Fruit fly (Drosophila melanogaster) ovary, adult (tissue): ENCODE data around the gene PCNA2.
A peak's percentile ranks its signal among the peaks of the same experiment; 100 is the strongest.

Experiments
- CG17801 ChIP-seq: fragments of 200-800 bp; optimal IDR thresholded peaks from 2 replicates; lab custom pipeline; 2019; ENCODE audit warnings: missing biosample characterization, mild to moderate bottlenecking, missing genetic modification characterization, moderate library complexity; ENCODE audit not compliant: partially characterized antibody

The PCNA2 gene

DNA sequence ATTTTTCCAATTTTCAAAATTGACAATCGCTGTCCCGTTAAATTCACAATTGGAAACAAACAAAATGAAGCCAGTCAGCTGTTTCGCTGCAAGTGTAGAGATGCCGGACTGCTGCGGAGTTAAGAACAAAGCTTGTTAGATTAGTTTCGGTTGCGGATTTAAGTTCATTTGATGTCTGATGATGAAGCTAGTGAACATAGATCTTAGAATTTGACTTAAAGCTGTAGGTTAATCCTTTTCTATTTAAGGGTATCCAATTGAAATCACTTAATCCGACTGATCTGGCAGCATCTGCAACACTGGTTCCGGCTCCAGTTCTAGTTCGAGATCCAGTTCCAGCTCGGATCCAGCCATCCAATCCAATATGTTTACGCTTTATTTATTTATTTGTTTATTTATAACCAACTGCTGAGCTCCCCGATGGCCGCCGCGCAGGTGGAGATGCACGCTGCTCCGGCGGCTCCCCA is at the start of gene PCNA2, which contains the start of gene CG10366:
PCNA2 (minus strand) TSS at position 65 of the 467 bp plus-strand sequence.
CG10366 (plus strand) TSS at position 310 of the 467 bp plus-strand sequence.
- TF ChIP-seq CG17801 (GFP tag; lab: Kevin White, UChicago): peak; percentile 48

DNA sequence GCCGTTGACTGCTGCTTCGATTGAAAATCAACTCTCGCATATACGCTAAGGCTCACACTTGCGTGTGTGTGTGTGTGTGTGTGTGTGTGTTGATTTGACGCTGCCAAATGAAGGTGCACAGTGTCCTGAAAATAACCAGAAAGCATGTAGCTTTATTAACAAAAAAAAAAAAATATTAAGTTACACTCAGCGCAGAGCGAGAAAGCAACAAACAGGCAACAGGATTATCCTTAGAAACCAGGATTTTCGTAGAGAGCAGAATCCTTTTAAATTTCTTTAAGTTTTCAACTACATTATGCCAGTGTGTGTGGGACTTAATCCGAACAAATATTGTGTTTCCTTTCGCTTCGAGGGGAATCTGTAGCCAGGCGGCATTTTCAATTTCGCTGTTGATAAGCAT is 44.2 kb upstream of the PCNA2 start:
- TF ChIP-seq CG17801 (GFP tag; lab: Kevin White, UChicago): no peak

DNA sequence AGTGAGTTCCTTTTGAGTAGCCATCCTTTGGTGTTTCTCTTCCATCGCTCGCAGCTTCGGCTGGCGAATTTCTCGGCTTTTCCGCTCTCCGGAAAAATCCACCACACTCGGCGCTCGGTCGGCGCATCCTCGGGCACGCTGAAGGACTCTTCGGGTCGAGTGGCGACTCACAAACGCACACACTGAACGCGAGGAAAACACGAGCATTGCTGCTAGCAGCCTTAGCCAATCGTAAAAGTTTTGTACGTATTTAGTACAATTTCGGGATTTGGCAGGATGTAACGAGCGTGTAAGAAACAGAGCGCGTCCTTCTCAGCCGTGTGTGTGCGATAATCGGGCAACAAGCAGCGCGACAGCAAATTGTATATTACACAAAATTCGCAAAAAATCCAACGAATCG is 22.5 kb upstream of the PCNA2 start, which contains the start of gene CG46244:
CG46244 (plus strand) TSS at position 252 of the 400 bp plus-strand sequence.
- TF ChIP-seq CG17801 (GFP tag; lab: Kevin White, UChicago): no peak

DNA sequence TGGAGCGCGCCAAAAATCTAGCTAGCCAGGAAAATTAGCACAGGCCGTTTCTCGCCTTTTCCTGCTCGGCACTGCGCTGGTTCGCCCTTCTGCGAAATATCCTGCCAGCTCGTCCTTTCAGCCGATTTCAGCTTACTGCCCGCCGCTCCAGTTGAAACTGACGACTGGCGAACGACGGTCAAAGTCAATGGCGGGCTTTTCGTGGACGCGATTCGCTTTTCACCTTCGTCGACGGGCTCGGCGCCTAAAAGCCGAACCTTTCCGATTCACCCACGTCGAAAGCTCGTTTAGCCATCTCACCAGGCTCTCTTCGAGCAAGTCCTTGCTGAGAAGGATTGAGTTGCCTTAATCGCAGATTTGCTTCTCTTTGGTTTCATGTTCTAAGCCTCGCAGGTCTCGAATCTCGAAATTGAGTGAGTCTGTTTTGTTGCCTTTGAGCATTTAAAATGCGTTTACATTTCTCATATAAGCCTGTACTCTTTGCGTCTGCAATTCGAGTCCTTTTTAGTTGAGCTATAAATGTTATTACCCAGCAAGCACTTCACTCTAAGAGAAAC is 21.7 kb upstream of the PCNA2 start:
- TF ChIP-seq CG17801 (GFP tag; lab: Kevin White, UChicago): no peak

DNA sequence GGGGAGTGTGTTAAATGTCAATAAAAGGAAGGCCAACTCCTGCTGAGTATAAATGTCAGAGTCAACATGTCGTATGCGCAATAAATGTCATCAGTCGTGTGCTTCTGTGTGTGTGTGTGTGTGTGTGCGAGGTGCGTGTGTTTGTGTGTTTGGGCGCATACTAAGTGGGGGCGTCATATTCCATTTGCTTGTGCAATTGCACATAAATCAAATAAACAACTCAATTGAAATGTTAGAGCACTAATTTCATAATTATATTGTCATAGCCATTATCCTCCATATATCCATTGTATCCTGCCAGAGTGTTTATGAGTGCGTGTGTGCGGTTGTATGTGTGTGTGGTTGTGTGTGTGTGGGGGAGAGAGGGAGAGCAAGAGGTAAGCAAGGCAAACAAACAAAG is 10.3 kb upstream of the PCNA2 start:
- TF ChIP-seq CG17801 (GFP tag; lab: Kevin White, UChicago): no peak

DNA sequence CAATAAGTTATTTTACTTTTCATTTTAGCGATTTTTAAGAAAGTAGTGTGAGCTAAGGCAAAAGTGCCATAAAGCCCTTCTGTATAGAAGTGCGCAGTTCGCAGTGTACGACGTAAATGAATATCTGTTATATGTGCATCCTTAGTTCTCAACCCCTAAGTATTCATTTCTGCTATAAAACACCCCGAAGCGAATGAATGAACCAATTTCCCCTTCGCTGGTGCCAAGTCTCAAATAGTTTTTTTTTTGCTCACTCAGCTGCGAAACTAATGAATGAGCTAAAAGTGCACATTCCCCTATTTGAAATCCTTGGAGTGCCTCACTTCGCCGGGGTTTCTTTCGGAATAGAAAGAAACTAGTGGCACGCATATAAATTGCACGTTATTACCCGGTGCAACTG is 6.8 kb upstream of the PCNA2 start:
- no peak for TF ChIP-seq CG17801 (GFP tag; lab: Kevin White, UChicago)

DNA sequence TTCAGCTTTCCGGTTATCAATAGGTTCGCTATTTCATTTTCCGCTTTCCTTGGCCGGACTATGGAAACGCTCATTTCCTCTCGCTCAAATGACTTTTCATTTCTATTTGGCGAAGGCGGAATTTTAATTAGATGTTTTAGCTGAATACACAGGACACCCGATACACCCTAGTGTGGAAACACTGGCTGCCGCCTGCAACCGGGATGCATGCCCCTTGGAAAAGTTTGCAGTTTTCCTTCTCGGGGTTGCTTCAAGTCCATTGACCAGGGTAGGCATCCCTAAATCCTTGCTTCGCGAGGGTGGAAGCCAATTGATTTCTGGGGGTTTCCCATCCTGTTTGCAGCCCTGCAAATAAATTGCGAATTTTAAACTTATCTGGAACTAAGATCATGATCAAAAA is 5.1 kb upstream of the PCNA2 start:
- TF ChIP-seq CG17801 (GFP tag; lab: Kevin White, UChicago): no peak

DNA sequence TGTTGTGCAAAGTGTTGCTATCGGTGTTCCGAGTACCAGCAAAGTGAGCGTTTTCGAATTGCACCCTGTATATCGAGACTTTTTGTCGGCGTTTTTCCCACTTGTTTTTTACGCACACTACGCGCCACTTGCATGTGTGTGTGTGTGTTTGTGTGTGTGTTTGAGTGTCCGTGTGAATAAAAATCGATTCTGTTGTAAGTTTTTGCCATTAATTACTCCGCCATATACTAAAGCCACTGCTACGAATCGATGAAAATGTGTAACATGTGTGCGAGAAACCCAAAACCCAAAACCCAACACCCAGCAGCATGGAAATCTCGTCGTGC is 3.5 kb upstream of the PCNA2 start:
- no peak for TF ChIP-seq CG17801 (GFP tag; lab: Kevin White, UChicago)

DNA sequence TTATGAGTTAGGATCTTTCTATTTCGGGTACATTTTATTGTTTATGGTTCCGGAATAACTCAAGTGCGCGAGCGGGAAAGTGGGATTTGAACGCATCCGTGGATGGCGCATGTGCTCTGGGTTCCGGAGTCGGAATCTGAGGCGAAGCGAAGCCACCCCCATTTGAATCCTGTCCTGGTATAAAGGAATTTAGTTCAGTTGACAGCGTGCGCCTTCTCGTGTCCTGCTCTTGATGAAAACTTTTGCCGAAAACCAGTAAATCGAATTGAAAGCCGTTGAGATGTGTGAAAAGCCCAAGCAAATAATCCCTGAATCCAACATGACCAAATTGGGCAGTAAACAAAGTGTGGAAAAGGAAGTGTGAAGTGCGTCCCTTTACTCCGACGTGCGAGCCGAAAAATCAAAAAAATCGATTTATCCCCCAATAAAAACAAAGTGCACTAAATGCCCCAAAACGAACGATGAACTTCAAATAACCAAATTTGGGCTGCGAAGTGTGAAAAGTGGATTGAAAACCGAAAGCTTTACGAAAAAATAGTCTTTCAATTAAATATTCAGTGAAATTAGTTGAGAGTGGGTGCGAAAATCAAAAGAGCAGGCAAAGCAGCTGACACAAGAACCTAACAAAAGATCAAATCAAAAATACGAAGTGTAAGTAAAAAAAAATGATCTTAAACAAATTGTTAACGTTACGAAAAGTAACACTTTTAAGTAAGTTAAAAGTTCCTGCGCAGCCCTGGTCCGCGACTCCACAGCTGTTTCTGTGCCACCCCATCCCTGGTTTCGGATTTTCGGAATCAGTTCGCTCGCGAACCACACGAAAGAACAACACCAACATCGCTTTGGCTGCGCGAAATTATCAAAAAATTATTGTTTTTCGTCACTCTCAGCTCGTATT is 2.9 kb upstream of the PCNA2 start, which contains the start of gene Lar:
Lar (plus strand) TSS at position 188 of the 898 bp plus-strand sequence.
- peak; percentile 34 for TF ChIP-seq CG17801 (GFP tag; lab: Kevin White, UChicago)

DNA sequence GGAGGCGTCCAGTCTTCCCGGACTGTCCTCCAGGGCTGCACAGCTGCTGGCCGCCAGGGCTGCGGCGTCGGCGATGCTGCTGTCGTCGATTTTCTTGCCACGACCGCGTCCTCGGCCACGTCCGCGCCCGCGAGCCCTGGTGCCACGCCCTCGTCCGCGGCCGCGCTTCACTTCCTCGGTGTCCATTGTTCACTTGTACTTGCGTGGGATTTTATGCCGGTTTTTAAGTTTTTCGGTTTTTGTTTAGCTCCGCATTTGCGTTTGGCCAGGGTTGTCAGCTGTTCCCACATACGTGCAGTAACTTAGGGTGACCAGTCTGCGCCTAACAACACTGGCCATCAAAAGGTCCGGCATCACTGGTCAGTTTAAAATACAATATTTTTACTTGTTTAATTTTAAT is 1.6 kb downstream of the PCNA2 start, which contains the start of gene Hakai:
Hakai (minus strand) TSS at position 290 of the 400 bp plus-strand sequence.
- TF ChIP-seq CG17801 (GFP tag; lab: Kevin White, UChicago): peak; percentile 36

DNA sequence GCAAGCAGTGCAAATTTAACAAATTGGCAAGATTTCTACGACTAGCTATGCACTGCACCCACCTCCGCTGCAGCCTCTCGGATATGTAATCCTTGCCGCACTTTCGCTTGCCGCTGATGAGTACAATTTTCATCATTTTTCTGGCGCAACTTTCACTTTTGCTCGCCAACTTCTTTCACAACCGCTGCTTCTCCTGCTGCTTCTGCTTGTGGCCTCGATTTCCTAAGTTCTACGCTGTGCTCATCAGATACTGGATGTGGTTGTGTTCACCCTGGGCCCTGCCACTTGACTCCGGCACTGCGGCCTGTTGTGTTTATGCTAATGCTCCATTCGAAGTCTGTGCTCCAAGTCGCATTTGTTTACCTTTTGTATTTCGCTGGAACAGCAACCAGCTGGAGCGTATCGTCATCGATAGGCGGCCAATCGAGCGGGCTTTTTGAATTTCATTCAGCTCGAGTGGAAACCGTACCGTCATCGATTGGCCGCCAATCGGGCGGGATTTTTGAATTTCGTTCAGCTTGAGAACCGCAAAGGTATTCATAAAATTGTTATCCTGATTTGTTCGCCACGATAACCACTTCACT is 3.7 kb downstream of the PCNA2 start, which contains the start of gene Pmvk:
Pmvk (minus strand) TSS at position 357 of the 584 bp plus-strand sequence.
- no peak for TF ChIP-seq CG17801 (GFP tag; lab: Kevin White, UChicago)

DNA sequence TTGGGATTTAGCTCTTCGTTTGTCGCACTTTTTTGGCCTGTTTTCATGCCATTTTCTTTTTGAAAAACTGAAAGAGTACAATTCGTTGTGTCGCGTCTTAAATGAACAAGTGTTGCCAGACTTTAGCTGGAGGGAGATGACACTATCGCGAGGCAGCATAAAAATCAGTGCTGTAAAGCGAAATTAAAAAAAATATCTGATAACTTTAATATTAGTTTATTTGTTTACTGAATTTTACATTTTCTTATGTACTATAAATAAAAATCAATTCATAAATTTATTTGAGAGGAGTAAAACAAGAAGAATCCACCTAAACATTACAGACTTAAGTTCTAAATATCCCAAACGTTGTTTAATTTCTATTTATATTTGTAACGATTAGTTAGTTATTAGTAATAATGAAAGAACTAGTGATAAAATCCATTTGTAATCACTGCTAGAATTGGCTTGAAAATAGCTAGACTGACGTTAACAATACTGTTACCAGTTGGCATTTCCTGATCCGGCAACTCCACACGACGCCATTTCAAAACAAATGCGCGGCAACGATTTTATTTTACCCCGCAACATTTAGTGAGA is 6.5 kb downstream of the PCNA2 start, which contains the start of the genes spi and msb1l:
spi (minus strand) TSS at position 129 of the 579 bp plus-strand sequence.
msb1l (plus strand) TSS at position 515 of the 579 bp plus-strand sequence.
- peak; percentile 17 for TF ChIP-seq CG17801 (GFP tag; lab: Kevin White, UChicago)

DNA sequence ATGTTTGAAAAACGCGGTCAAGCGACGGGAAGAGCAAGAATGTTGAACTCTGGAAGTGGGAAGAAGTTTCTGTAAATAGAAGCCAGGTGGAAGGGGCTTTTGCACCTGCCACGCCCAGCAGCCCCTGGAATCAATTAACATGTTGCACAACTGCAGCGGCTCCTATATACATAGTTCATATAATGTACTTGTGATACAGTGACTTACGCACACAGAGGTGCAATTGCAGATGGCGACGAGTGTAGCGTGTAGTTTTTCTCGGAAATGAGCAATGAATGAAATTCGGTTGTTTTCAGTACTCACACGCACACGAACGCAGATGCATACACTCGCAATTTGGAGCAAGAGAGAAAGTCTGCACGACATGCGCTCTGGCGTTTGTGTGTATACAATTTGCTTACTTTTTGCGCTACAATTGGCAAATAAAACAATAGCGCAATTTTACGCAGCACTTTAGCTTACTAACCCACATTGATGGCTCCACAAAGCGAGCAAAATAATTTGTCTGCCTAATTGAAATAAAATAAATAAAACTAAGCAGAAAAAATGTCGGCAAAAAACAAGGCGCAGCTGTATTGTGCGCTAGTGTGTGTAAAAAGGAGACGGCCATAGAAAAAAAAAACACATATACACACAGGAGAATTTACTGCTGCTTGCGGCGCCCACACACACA is 7.4 kb downstream of the PCNA2 start:
- peak; percentile 56 for TF ChIP-seq CG17801 (GFP tag; lab: Kevin White, UChicago)
